Fruit fly (Drosophila melanogaster) whole organism, embryonic: ENCODE data around the gene bsf.
A peak's percentile ranks its signal among the peaks of the same experiment; 100 is the strongest.

ENCODE experiments used
- Bgb ChIP-seq: fragments of 200-800 bp; sonication (Bioruptor generic); IDR thresholded peaks from 2 replicates; pipeline ENCODE4 v1.3.6; 2022; ENCODE audit warnings: missing biosample characterization, missing genetic modification characterization; ENCODE audit not compliant: partially characterized antibody
- CG10654 ChIP-seq: fragments of 200-800 bp; sonication (Bioruptor generic); optimal IDR thresholded peaks from 2 replicates; lab custom pipeline; 2016; ENCODE audit warnings: missing biosample characterization, missing genetic modification characterization
- CG12155 ChIP-seq: fragments of 200-800 bp; sonication (Bioruptor generic); optimal IDR thresholded peaks from 3 replicates; lab custom pipeline; 2016; ENCODE audit warnings: missing biosample characterization, missing genetic modification characterization
- CG17359 ChIP-seq: fragments of 200-800 bp; sonication (Bioruptor generic); optimal IDR thresholded peaks from 3 replicates; lab custom pipeline; 2018; ENCODE audit warnings: missing biosample characterization, mild to moderate bottlenecking, missing genetic modification characterization, moderate library complexity
- CG18476 ChIP-seq: fragments of 200-800 bp; sonication (Bioruptor generic); optimal IDR thresholded peaks from 2 replicates; lab custom pipeline; 2016; ENCODE audit warnings: missing biosample characterization, mild to moderate bottlenecking, missing genetic modification characterization
- CG2120 ChIP-seq: fragments of 200-800 bp; sonication (Bioruptor generic); optimal IDR thresholded peaks from 3 replicates; lab custom pipeline; 2016; ENCODE audit warnings: missing biosample characterization, missing genetic modification characterization
- CG31365 ChIP-seq: fragments of 200-800 bp; sonication (Bioruptor generic); optimal IDR thresholded peaks from 2 replicates; lab custom pipeline; 2018; ENCODE audit warnings: missing biosample characterization, mild to moderate bottlenecking, missing genetic modification characterization
- CG4820 ChIP-seq: fragments of 200-800 bp; sonication (Bioruptor generic); optimal IDR thresholded peaks from 3 replicates; lab custom pipeline; 2016; ENCODE audit warnings: missing biosample characterization, missing genetic modification characterization
- CG6765 ChIP-seq: fragments of 200-800 bp; sonication (Bioruptor generic); optimal IDR thresholded peaks from 3 replicates; lab custom pipeline; 2017; ENCODE audit warnings: missing biosample characterization, mild to moderate bottlenecking, missing genetic modification characterization
- CG8478 ChIP-seq: fragments of >200 bp; optimal IDR thresholded peaks from 2 replicates; lab custom pipeline; 2018
- CTCF ChIP-seq: fragments of 200-800 bp; sonication (Bioruptor generic); optimal IDR thresholded peaks from 2 replicates; lab custom pipeline; 2017; ENCODE audit warnings: missing biosample characterization, mild to moderate bottlenecking, missing genetic modification characterization, moderate library complexity
- CrebB ChIP-seq: fragments of 200-800 bp; sonication (Bioruptor generic); optimal IDR thresholded peaks from 3 replicates; lab custom pipeline; 2018; ENCODE audit warnings: missing biosample characterization, mild to moderate bottlenecking, missing genetic modification characterization
- Dll ChIP-seq: fragments of 200-800 bp; sonication (Bioruptor generic); IDR thresholded peaks from 4 replicates; pipeline ENCODE4 v1.3.6; 2022; ENCODE audit warnings: missing biosample characterization, missing genetic modification characterization; ENCODE audit not compliant: partially characterized antibody
- Fer3 ChIP-seq: fragments of 200-800 bp; sonication (Bioruptor generic); optimal IDR thresholded peaks from 2 replicates; lab custom pipeline; 2018; ENCODE audit warnings: missing biosample characterization, mild to moderate bottlenecking, missing genetic modification characterization, moderate library complexity
- HLHmδ ChIP-seq: fragments of 200-800 bp; sonication (Bioruptor generic); optimal IDR thresholded peaks from 2 replicates; lab custom pipeline; 2018; ENCODE audit warnings: missing biosample characterization, mild to moderate bottlenecking, missing genetic modification characterization, moderate library complexity
- Hr39 ChIP-seq: fragments of >200 bp; optimal IDR thresholded peaks from 2 replicates; lab custom pipeline; 2017
- Kr ChIP-seq: fragments of 200-800 bp; sonication (Bioruptor generic); optimal IDR thresholded peaks from 2 replicates; lab custom pipeline; 2017; ENCODE audit warnings: missing biosample characterization, mild to moderate bottlenecking, missing genetic modification characterization
- Lim3 ChIP-seq: fragments of 200-800 bp; sonication (Bioruptor generic); IDR thresholded peaks from 2 replicates; pipeline ENCODE4 v1.3.6; 2022; ENCODE audit warnings: missing biosample characterization, missing genetic modification characterization
- Lpt ChIP-seq: fragments of >200 bp; optimal IDR thresholded peaks from 2 replicates; lab custom pipeline; 2018; ENCODE audit warnings: missing biosample characterization, missing genetic modification characterization
- NFAT ChIP-seq: fragments of 200-800 bp; sonication (Bioruptor generic); IDR thresholded peaks from 2 replicates; pipeline ENCODE4 v1.3.6; 2022; ENCODE audit warnings: missing biosample characterization, missing genetic modification characterization
- Nf-YC ChIP-seq: fragments of 200-800 bp; optimal IDR thresholded peaks from 3 replicates; lab custom pipeline; 2019; ENCODE audit warnings: missing biosample characterization, mild to moderate bottlenecking, missing genetic modification characterization, moderate library complexity
- ato ChIP-seq: fragments of 200-800 bp; sonication (Bioruptor generic); IDR thresholded peaks from 2 replicates; pipeline ENCODE4 v1.3.6; 2022; ENCODE audit warnings: missing biosample characterization, missing genetic modification characterization; ENCODE audit not compliant: partially characterized antibody
- da ChIP-seq: fragments of 200-800 bp; sonication (Bioruptor generic); optimal IDR thresholded peaks from 2 replicates; lab custom pipeline; 2016; ENCODE audit warnings: missing biosample characterization, missing genetic modification characterization
- dati ChIP-seq: fragments of 200-800 bp; sonication (Bioruptor generic); IDR thresholded peaks from 2 replicates; pipeline ENCODE4 v1.3.6; 2022; ENCODE audit warnings: missing biosample characterization, missing genetic modification characterization
- en ChIP-seq: fragments of 200-800 bp; sonication (Bioruptor generic); optimal IDR thresholded peaks from 2 replicates; lab custom pipeline; 2016; ENCODE audit warnings: missing biosample characterization, missing genetic modification characterization
- eve ChIP-seq, 2 experiments: fragments of >200 bp; optimal IDR thresholded peaks; 2 replicates each; lab custom pipeline; 2017; ENCODE audit warnings: missing biosample characterization in 2 of 2, missing genetic modification characterization in 2 of 2
- grau ChIP-seq: fragments of 200-800 bp; optimal IDR thresholded peaks from 3 replicates; lab custom pipeline; 2019; ENCODE audit warnings: missing biosample characterization, mild to moderate bottlenecking, missing genetic modification characterization, moderate library complexity
- gsb-n ChIP-seq: fragments of 200-800 bp; sonication (Bioruptor generic); optimal IDR thresholded peaks from 3 replicates; lab custom pipeline; 2018; ENCODE audit warnings: missing biosample characterization, mild to moderate bottlenecking, missing genetic modification characterization
- h ChIP-seq: fragments of >200 bp; optimal IDR thresholded peaks from 2 replicates; lab custom pipeline; 2017
- lmd ChIP-seq: fragments of 200-800 bp; sonication (Bioruptor generic); IDR thresholded peaks from 2 replicates; pipeline ENCODE4 v1.3.6; 2022; ENCODE audit warnings: missing biosample characterization, missing genetic modification characterization
- lola ChIP-seq, 3 experiments: fragments of >200 bp in 2 of 3; fragments of 200-800 bp in 1 of 3; sonication (Bioruptor generic) in 1 of 3; optimal IDR thresholded peaks; 2 replicates each; lab custom pipeline; 2017 to 2019; ENCODE audit warnings: missing biosample characterization in 3 of 3, missing genetic modification characterization in 3 of 3, mild to moderate bottlenecking in 1 of 3, moderate library complexity in 1 of 3
- nmo ChIP-seq: fragments of 200-800 bp; sonication (Bioruptor generic); optimal IDR thresholded peaks from 2 replicates; lab custom pipeline; 2018; ENCODE audit warnings: missing biosample characterization, mild to moderate bottlenecking, missing genetic modification characterization, moderate library complexity
- org-1 ChIP-seq: fragments of 200-800 bp; sonication (Bioruptor generic); optimal IDR thresholded peaks from 2 replicates; lab custom pipeline; 2017; ENCODE audit warnings: missing biosample characterization, missing genetic modification characterization
- pb ChIP-seq: fragments of 200-800 bp; sonication (Bioruptor generic); optimal IDR thresholded peaks from 3 replicates; lab custom pipeline; 2016; ENCODE audit warnings: missing biosample characterization, missing genetic modification characterization
- run ChIP-seq: fragments of 200-800 bp; sonication (Bioruptor generic); optimal IDR thresholded peaks from 3 replicates; lab custom pipeline; 2018; ENCODE audit warnings: missing biosample characterization, mild to moderate bottlenecking, missing genetic modification characterization
- slou ChIP-seq: fragments of 200-800 bp; sonication (Bioruptor generic); optimal IDR thresholded peaks from 3 replicates; lab custom pipeline; 2016; ENCODE audit warnings: missing biosample characterization, missing genetic modification characterization
- ssp ChIP-seq: fragments of 200-800 bp; sonication (Bioruptor generic); IDR thresholded peaks from 2 replicates; pipeline ENCODE4 v1.3.6; 2022; ENCODE audit warnings: missing biosample characterization, missing genetic modification characterization
- ttk ChIP-seq: fragments of 200-800 bp; sonication (Bioruptor generic); IDR thresholded peaks from 2 replicates; pipeline ENCODE4 v2.1.2; 2022; ENCODE audit warnings: missing biosample characterization, missing genetic modification characterization
- twi ChIP-seq: fragments of 200-800 bp; optimal IDR thresholded peaks from 2 replicates; lab custom pipeline; 2019; ENCODE audit warnings: missing biosample characterization, mild to moderate bottlenecking, missing genetic modification characterization, moderate library complexity

Gene bsf

DNA sequence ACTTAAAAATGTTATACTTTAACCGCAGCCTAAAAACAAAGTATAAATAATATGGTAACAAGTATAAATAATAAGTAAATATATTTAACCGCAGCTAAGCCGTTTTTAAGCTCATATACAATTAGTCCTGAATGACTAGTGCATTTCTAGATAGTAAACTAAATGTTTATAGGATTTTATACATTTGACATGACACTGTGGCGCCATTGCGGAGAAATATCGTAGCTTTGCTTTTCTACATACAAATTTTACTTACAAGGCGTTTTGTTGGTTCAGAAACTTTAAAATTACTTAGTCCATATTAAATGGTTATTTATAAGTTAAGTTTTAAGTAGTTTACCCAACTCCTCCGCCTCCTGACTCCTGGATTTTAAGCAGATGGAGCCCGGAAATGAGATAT lies 13.2 kb downstream of the bsf start (continued):
- TF ChIP-seq Bgb (GFP tag; lab: Robert Waterston, UW) (peak; percentile 88), lmd (GFP tag; lab: Robert Waterston, UW) (no peak), CG17359 (tag; lab: Kevin White, UChicago) (peak; percentile 16), Lpt (GFP tag; lab: Kevin White, UChicago) (no peak), gsb-n (tag; lab: Kevin White, UChicago) (no peak), run (no peak), dati (GFP tag; lab: Robert Waterston, UW) (no peak), grau (peak; percentile 33), slou (GFP tag; lab: Kevin White, UChicago) (no peak), CG6765 (no peak), en (GFP tag; lab: Kevin White, UChicago) (no peak), CrebB (tag; lab: Kevin White, UChicago) (no peak), nmo (GFP tag; lab: Kevin White, UChicago) (no peak), eve (GFP tag; optimal IDR thresholded peaks at IDR 0.05; lab: Kevin White, UChicago) (no peak), CG4820 (GFP tag; lab: Kevin White, UChicago) (no peak), Nf-YC (tag; lab: Kevin White, UChicago) (no peak), CG8478 (lab: Kevin White, UChicago) (no peak), Hr39 (lab: Kevin White, UChicago) (no peak), NFAT (peak; percentile 29; the same call in 1 of the 2 replicates), org-1 (GFP tag; lab: Kevin White, UChicago) (no peak), Lim3 (GFP tag; lab: Robert Waterston, UW) (no peak), h (lab: Kevin White, UChicago) (no peak), CG31365 (no peak), pb (GFP tag; lab: Kevin White, UChicago) (no peak), CG10654 (GFP tag; lab: Kevin White, UChicago) (no peak), Kr (GFP tag; lab: Kevin White, UChicago) (no peak), ato (GFP tag; lab: Robert Waterston, UW) (no peak), CG18476 (no peak), da (GFP tag; lab: Kevin White, UChicago) (no peak), CG2120 (no peak), CG12155 (GFP tag; lab: Kevin White, UChicago) (no peak), Dll (GFP tag; lab: Robert Waterston, UW) (no peak), HLHmδ (GFP tag; lab: Kevin White, UChicago) (no peak), ssp (GFP tag; lab: Robert Waterston, UW) (no peak), ttk (peak; percentile 39; the same call in 1 of the 2 replicates), lola (GFP tag; optimal IDR thresholded peaks at IDR 0.05; lab: Kevin White, UChicago) (no peak), twi (no peak), Fer3 (tag; lab: Kevin White, UChicago) (no peak), CTCF (GFP tag; lab: Kevin White, UChicago) (peak; percentile 96)
